Worm (Caenorhabditis elegans) whole organism, late embryonic: Measurements from ENCODE around the gene F59A6.13.
A peak's percentile ranks its signal among the peaks of the same experiment; 100 is the strongest.

Experiments used
- C38D4.7 ChIP-seq: fragments of 200-800 bp; sonication (Bioruptor generic); optimal IDR thresholded peaks from 2 replicates; lab custom pipeline; 2018; ENCODE audit warnings: mild to moderate bottlenecking, missing genetic modification characterization, moderate library complexity, missing compliant biosample characterization
- F13H6.1 ChIP-seq: sonication (generic microtip); optimal IDR thresholded peaks from 2 replicates; lab custom pipeline; 2016; ENCODE audit warnings: missing genetic modification characterization, missing compliant biosample characterization
- K02D7.2 ChIP-seq: sonication (generic microtip); optimal IDR thresholded peaks from 2 replicates; lab custom pipeline; 2017; ENCODE audit warnings: mild to moderate bottlenecking, missing genetic modification characterization, missing compliant biosample characterization
- K09A11.1 ChIP-seq: sonication (generic microtip); optimal IDR thresholded peaks from 2 replicates; lab custom pipeline; 2017; ENCODE audit warnings: antibody characterized with exemption, mild to moderate bottlenecking, missing genetic modification characterization, missing compliant biosample characterization; ENCODE audit not compliant: insufficient read depth
- ahr-1 ChIP-seq: sonication (generic microtip); optimal IDR thresholded peaks from 2 replicates; lab custom pipeline; 2016; ENCODE audit warnings: missing genetic modification characterization, missing compliant biosample characterization
- ama-1 ChIP-seq: fragments of 150-350 bp; optimal IDR thresholded peaks from 2 replicates; lab custom pipeline; 2014
- ceh-18 ChIP-seq: sonication (generic microtip); optimal IDR thresholded peaks from 2 replicates; lab custom pipeline; 2016; ENCODE audit warnings: missing genetic modification characterization, missing compliant biosample characterization
- ceh-19 ChIP-seq: fragments of 200-800 bp; sonication (Bioruptor generic); optimal IDR thresholded peaks from 2 replicates; lab custom pipeline; 2018; ENCODE audit warnings: mild to moderate bottlenecking, missing genetic modification characterization, missing compliant biosample characterization
- ceh-2 ChIP-seq: sonication (generic microtip); optimal IDR thresholded peaks from 2 replicates; lab custom pipeline; 2016; ENCODE audit warnings: missing genotype, missing genetic modification characterization, missing compliant biosample characterization
- ceh-22 ChIP-seq: sonication (generic microtip); optimal IDR thresholded peaks from 2 replicates; lab custom pipeline; 2017; ENCODE audit warnings: missing biosample characterization, missing genetic modification characterization
- ceh-30 ChIP-seq: fragments of 150-350 bp; optimal IDR thresholded peaks from 2 replicates; lab custom pipeline; 2014; ENCODE audit warnings: missing biosample characterization, missing genetic modification characterization
- ceh-31 ChIP-seq: sonication (generic microtip); optimal IDR thresholded peaks from 2 replicates; lab custom pipeline; 2016; ENCODE audit warnings: missing genetic modification characterization, missing compliant biosample characterization
- ceh-34 ChIP-seq: sonication (generic microtip); optimal IDR thresholded peaks from 2 replicates; lab custom pipeline; 2016; ENCODE audit warnings: mild to moderate bottlenecking, missing genetic modification characterization, missing compliant biosample characterization
- ceh-45 ChIP-seq: fragments of 200-800 bp; sonication (Bioruptor generic); IDR thresholded peaks from 2 replicates; pipeline ENCODE4 v1.3.6; 2022; ENCODE audit warnings: missing genetic modification reagents, missing genetic modification characterization, missing compliant biosample characterization
- ceh-48 ChIP-seq: sonication (generic microtip); optimal IDR thresholded peaks from 2 replicates; lab custom pipeline; 2016; ENCODE audit warnings: missing genetic modification characterization, inconsistent platforms, missing compliant biosample characterization
- ceh-6 ChIP-seq: fragments of 200-800 bp; sonication (Bioruptor generic); optimal IDR thresholded peaks from 2 replicates; lab custom pipeline; 2018; ENCODE audit warnings: mild to moderate bottlenecking, missing genetic modification characterization, missing compliant biosample characterization
- ceh-9 ChIP-seq: sonication (generic microtip); optimal IDR thresholded peaks from 2 replicates; lab custom pipeline; 2016; ENCODE audit warnings: mild to moderate bottlenecking, missing genetic modification characterization, inconsistent platforms, missing compliant biosample characterization
- che-1 ChIP-seq: sonication (generic microtip); optimal IDR thresholded peaks from 2 replicates; lab custom pipeline; 2016; ENCODE audit warnings: mild to moderate bottlenecking, missing genetic modification characterization, missing compliant biosample characterization
- dmd-4 ChIP-seq: sonication (generic microtip); optimal IDR thresholded peaks from 2 replicates; lab custom pipeline; 2016; ENCODE audit warnings: borderline replicate concordance, missing genetic modification characterization, missing compliant biosample characterization
- dve-1 ChIP-seq: sonication (generic microtip); optimal IDR thresholded peaks from 2 replicates; lab custom pipeline; 2017; ENCODE audit warnings: antibody characterized with exemption, mild to moderate bottlenecking, missing genetic modification characterization, missing compliant biosample characterization
- elt-2 ChIP-seq: sonication (generic microtip); optimal IDR thresholded peaks from 2 replicates; lab custom pipeline; 2016; ENCODE audit warnings: missing genetic modification reagents, missing genetic modification characterization, missing compliant biosample characterization
- elt-4 ChIP-seq: sonication (generic microtip); optimal IDR thresholded peaks from 2 replicates; lab custom pipeline; 2016; ENCODE audit warnings: missing genetic modification characterization, missing compliant biosample characterization
- ets-4 ChIP-seq: sonication (generic microtip); optimal IDR thresholded peaks from 2 replicates; lab custom pipeline; 2016; ENCODE audit warnings: missing genetic modification characterization, missing compliant biosample characterization
- fax-1 ChIP-seq: sonication (generic microtip); optimal IDR thresholded peaks from 2 replicates; lab custom pipeline; 2016; ENCODE audit warnings: missing genotype, missing genetic modification characterization, missing compliant biosample characterization
- fkh-10 ChIP-seq: fragments of 150-350 bp; optimal IDR thresholded peaks from 2 replicates; lab custom pipeline; 2014; ENCODE audit warnings: missing biosample characterization, missing genetic modification reagents, missing genetic modification characterization
- gmeb-2 ChIP-seq: sonication (generic microtip); optimal IDR thresholded peaks from 2 replicates; lab custom pipeline; 2016; ENCODE audit warnings: missing genetic modification characterization, inconsistent platforms, missing compliant biosample characterization
- hlh-13 ChIP-seq: fragments of 200-800 bp; sonication (Bioruptor generic); optimal IDR thresholded peaks from 2 replicates; lab custom pipeline; 2018; ENCODE audit warnings: mild to moderate bottlenecking, missing genetic modification characterization, missing compliant biosample characterization
- hlh-8 ChIP-seq: sonication (generic microtip); optimal IDR thresholded peaks from 2 replicates; lab custom pipeline; 2016; ENCODE audit warnings: missing genotype, missing genetic modification characterization, missing compliant biosample characterization
- lin-11 ChIP-seq: fragments of 200-800 bp; sonication (Bioruptor generic); optimal IDR thresholded peaks from 2 replicates; lab custom pipeline; 2018; ENCODE audit warnings: mild to moderate bottlenecking, missing genetic modification characterization, missing compliant biosample characterization
- madf-2 ChIP-seq: sonication (generic microtip); optimal IDR thresholded peaks from 2 replicates; lab custom pipeline; 2017; ENCODE audit warnings: missing genetic modification characterization, missing compliant biosample characterization
- mec-3 ChIP-seq: sonication (generic microtip); optimal IDR thresholded peaks from 2 replicates; lab custom pipeline; 2016; ENCODE audit warnings: borderline replicate concordance, missing genetic modification characterization, missing compliant biosample characterization
- nfya-1 ChIP-seq: sonication (generic microtip); optimal IDR thresholded peaks from 2 replicates; lab custom pipeline; 2017; ENCODE audit warnings: missing genetic modification characterization, mild to moderate bottlenecking, missing compliant biosample characterization, antibody characterized with exemption, moderate library complexity
- npax-4 ChIP-seq: sonication (generic microtip); optimal IDR thresholded peaks from 2 replicates; lab custom pipeline; 2016; ENCODE audit warnings: missing genetic modification characterization, missing compliant biosample characterization
- odd-2 ChIP-seq: sonication (generic microtip); optimal IDR thresholded peaks from 2 replicates; lab custom pipeline; 2017; ENCODE audit warnings: antibody characterized with exemption, mild to moderate bottlenecking, missing genetic modification characterization, missing compliant biosample characterization
- pag-3 ChIP-seq: sonication (generic microtip); optimal IDR thresholded peaks from 2 replicates; lab custom pipeline; 2016; ENCODE audit warnings: missing compliant biosample characterization, missing genetic modification characterization, borderline replicate concordance
- pax-1 ChIP-seq: fragments of 150-350 bp; optimal IDR thresholded peaks from 2 replicates; lab custom pipeline; 2014; ENCODE audit warnings: missing biosample characterization, missing genetic modification characterization
- pros-1 ChIP-seq: fragments of 150-350 bp; optimal IDR thresholded peaks from 2 replicates; lab custom pipeline; 2014; ENCODE audit warnings: missing biosample characterization, missing genetic modification reagents, missing genetic modification characterization
- sdc-2 ChIP-seq: sonication (generic microtip); optimal IDR thresholded peaks from 2 replicates; lab custom pipeline; 2016; ENCODE audit warnings: missing genotype, missing genetic modification characterization, missing compliant biosample characterization
- sox-2 ChIP-seq: fragments of 200-800 bp; sonication (Bioruptor generic); IDR thresholded peaks from 2 replicates; pipeline ENCODE4 v1.3.6; 2022; ENCODE audit warnings: missing genetic modification reagents, missing genetic modification characterization, missing compliant biosample characterization
- sox-4 ChIP-seq: sonication (generic microtip); optimal IDR thresholded peaks from 2 replicates; lab custom pipeline; 2017; ENCODE audit warnings: mild to moderate bottlenecking, missing genetic modification characterization, inconsistent platforms, missing compliant biosample characterization
- syd-9 ChIP-seq: sonication (generic microtip); optimal IDR thresholded peaks from 2 replicates; lab custom pipeline; 2016; ENCODE audit warnings: mild to moderate bottlenecking, missing genetic modification characterization, moderate library complexity, missing compliant biosample characterization
- ttx-3 ChIP-seq: sonication (generic microtip); optimal IDR thresholded peaks from 2 replicates; lab custom pipeline; 2016; ENCODE audit warnings: missing genetic modification reagents, missing genetic modification characterization, missing compliant biosample characterization
- unc-3 ChIP-seq, 2 experiments: fragments of 200-800 bp in 1 of 2; sonication (Bioruptor generic) in 1 of 2; sonication (generic microtip) in 1 of 2; conservative IDR thresholded peaks in 1 of 2; optimal IDR thresholded peaks in 1 of 2; 2 replicates each; pipeline versions ENCODE4 v1.3.6 to Lab custom; 2016 to 2022; ENCODE audit warnings: missing compliant biosample characterization in 2 of 2, missing genetic modification characterization in 2 of 2, missing genetic modification reagents in 1 of 2
- unc-42 ChIP-seq: sonication (generic microtip); optimal IDR thresholded peaks from 2 replicates; lab custom pipeline; 2016; ENCODE audit warnings: missing genotype, missing genetic modification characterization, missing compliant biosample characterization
- unc-55 ChIP-seq: sonication (generic microtip); optimal IDR thresholded peaks from 2 replicates; lab custom pipeline; 2017; ENCODE audit warnings: missing biosample characterization, missing genetic modification reagents, missing genetic modification characterization
- ztf-16 ChIP-seq: sonication (generic microtip); optimal IDR thresholded peaks from 2 replicates; lab custom pipeline; 2017; ENCODE audit warnings: missing genetic modification characterization, missing compliant biosample characterization

The F59A6.13 gene

DNA sequence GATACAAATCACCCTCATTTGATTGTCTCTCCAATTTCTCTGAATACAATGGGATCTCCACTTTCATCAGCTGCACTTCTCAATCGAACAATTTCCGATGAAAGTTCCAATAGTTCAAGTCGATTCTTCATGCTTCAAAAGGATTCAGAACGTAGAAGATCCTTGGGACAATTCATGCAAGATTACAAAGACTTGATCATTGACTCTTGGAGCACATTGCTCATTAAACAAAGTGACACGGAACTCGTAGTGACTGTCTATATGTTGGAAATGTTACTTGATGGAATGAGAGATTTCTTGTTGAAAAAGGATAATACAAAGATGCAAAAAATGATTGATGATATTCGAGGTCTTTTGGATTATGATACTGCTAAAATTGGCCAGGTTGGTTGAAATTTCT is 5.3 kb downstream of the F59A6.13 start:
- no peak for TF ChIP-seq ceh-30 (tag; lab: Kevin White, UChicago)

- TF ChIP-seq ceh-9 (no peak), pag-3 (tag; lab: Kevin White, UChicago) (no peak), ttx-3 (tag; lab: Kevin White, UChicago) (no peak), gmeb-2 (tag; lab: Kevin White, UChicago) (no peak), elt-2 (tag; lab: Kevin White, UChicago) (no peak), ets-4 (tag; lab: Kevin White, UChicago) (no peak)
These were observed 9.0 kb downstream of the F59A6.13 start, which contains the start of gene wdr-83 for ce11 chrII:5031612-5032011. TSS of gene wdr-83 (minus strand) at chrII:5031712.

DNA sequence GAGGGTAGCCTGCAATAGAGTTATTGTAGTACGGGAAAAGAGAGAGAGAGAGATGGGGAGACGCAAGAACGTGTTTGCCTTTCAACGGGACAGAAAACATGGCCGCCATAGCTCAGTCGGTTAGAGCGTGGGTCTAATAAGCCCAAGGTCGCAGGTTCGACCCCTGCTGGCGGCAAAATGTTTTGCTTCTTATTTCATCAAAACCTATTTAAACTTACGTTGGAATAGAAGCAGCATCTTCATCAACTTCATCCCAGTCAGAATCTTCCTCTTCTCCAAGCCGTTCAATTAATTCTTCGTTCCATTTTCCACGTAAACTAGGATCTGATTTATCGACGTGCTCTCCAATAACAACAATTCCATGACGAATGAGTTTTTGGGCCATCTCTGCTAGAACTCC is 10.1 kb downstream of the F59A6.13 start:
- peak; percentile 78 for TF ChIP-seq unc-42 (tag; lab: Kevin White, UChicago)
- no peak for TF ChIP-seq ama-1 (lab: Kevin White, UChicago)
- TF ChIP-seq F13H6.1 (tag; lab: Kevin White, UChicago): peak; percentile 86
- peak; percentile 82 for TF ChIP-seq fax-1 (tag; lab: Kevin White, UChicago)
- TF ChIP-seq mec-3 (tag; lab: Kevin White, UChicago): peak; percentile 58
- no peak for TF ChIP-seq unc-55 (GFP tag; lab: Kevin White, UChicago)
- TF ChIP-seq gmeb-2 (tag; lab: Kevin White, UChicago): peak; percentile 87
- TF ChIP-seq sox-4 (tag; lab: Kevin White, UChicago): peak; percentile 88
- peak; percentile 81 for TF ChIP-seq ttx-3 (tag; lab: Kevin White, UChicago)
- TF ChIP-seq K02D7.2 (tag; lab: Kevin White, UChicago): peak; percentile 86
- peak; percentile 54 for TF ChIP-seq sox-2 (GFP tag; lab: Robert Waterston, UW)
- peak; percentile 73 for TF ChIP-seq npax-4 (tag; lab: Kevin White, UChicago)
- TF ChIP-seq madf-2 (tag; lab: Kevin White, UChicago): peak; percentile 81
- peak; percentile 86 for TF ChIP-seq unc-3 (GFP tag; conservative IDR thresholded peaks at IDR 0.05; lab: Robert Waterston, UW)
- peak; percentile 81 for TF ChIP-seq unc-3 (tag; optimal IDR thresholded peaks at IDR 0.05; lab: Kevin White, UChicago)
- peak; percentile 83 for TF ChIP-seq ceh-19
- peak; percentile 75 for TF ChIP-seq lin-11 (tag; lab: Kevin White, UChicago)
- peak; percentile 90 for TF ChIP-seq che-1 (tag; lab: Kevin White, UChicago)
- peak; percentile 15 for TF ChIP-seq elt-4 (tag; lab: Kevin White, UChicago)
- TF ChIP-seq odd-2 (tag; lab: Kevin White, UChicago): peak; percentile 54
- peak; percentile 77; the same call in 1 of the 2 replicates for TF ChIP-seq ceh-45 (GFP tag; lab: Robert Waterston, UW)
- peak; percentile 79 for TF ChIP-seq hlh-13 (GFP tag; lab: Kevin White, UChicago)
- peak; percentile 76 for TF ChIP-seq ahr-1
- peak; percentile 83 for TF ChIP-seq dve-1 (tag; lab: Kevin White, UChicago)
- peak; percentile 84 for TF ChIP-seq syd-9 (tag; lab: Kevin White, UChicago)
- no peak for TF ChIP-seq fkh-10 (GFP tag; lab: Kevin White, UChicago)
- peak; percentile 75 for TF ChIP-seq ceh-31 (tag; lab: Kevin White, UChicago)
- peak; percentile 15 for TF ChIP-seq pag-3 (tag; lab: Kevin White, UChicago)
- no peak for TF ChIP-seq pax-1 (tag; lab: Kevin White, UChicago)
- peak; percentile 78 for TF ChIP-seq nfya-1 (tag; lab: Kevin White, UChicago)
- TF ChIP-seq ceh-30 (tag; lab: Kevin White, UChicago): no peak
- peak; percentile 34 for TF ChIP-seq pros-1 (tag; lab: Kevin White, UChicago)
- peak; percentile 90 for TF ChIP-seq sdc-2
- TF ChIP-seq ceh-34 (tag; lab: Kevin White, UChicago): peak; percentile 91
- peak; percentile 22 for TF ChIP-seq ceh-22
- peak; percentile 79 for TF ChIP-seq hlh-8 (tag; lab: Kevin White, UChicago)
- TF ChIP-seq ceh-48 (tag; lab: Kevin White, UChicago): peak; percentile 77
- TF ChIP-seq K09A11.1 (tag; lab: Kevin White, UChicago): peak; percentile 78
- peak; percentile 55 for TF ChIP-seq dmd-4 (tag; lab: Kevin White, UChicago)
- peak; percentile 91 for TF ChIP-seq ceh-18 (tag; lab: Kevin White, UChicago)
- TF ChIP-seq ceh-2 (tag; lab: Kevin White, UChicago): peak; percentile 86
- no peak for TF ChIP-seq ets-4 (tag; lab: Kevin White, UChicago)
- TF ChIP-seq C38D4.7 (GFP tag; lab: Kevin White, UChicago): peak; percentile 85
- peak; percentile 100 for TF ChIP-seq elt-2 (tag; lab: Kevin White, UChicago)
- peak; percentile 90 for TF ChIP-seq ceh-6 (GFP tag; lab: Kevin White, UChicago)
- TF ChIP-seq ztf-16 (tag; lab: Kevin White, UChicago): peak; percentile 86
- peak; percentile 49 for TF ChIP-seq ceh-9
